Worm (Caenorhabditis elegans) whole organism, young adult: Measurements from ENCODE around the gene math-37.

Experiments
- B0336.3 ChIP-seq: fragments of 200-800 bp; sonication (Bioruptor generic); IDR thresholded peaks from 2 replicates; pipeline ENCODE4 v1.3.6; 2022; ENCODE audit warnings: missing genetic modification characterization, missing compliant biosample characterization
- C17E4.6 ChIP-seq: fragments of 200-800 bp; sonication (Bioruptor generic); IDR thresholded peaks from 2 replicates; pipeline ENCODE4 v1.3.6; 2022; ENCODE audit warnings: missing genetic modification reagents, missing genetic modification characterization, missing compliant biosample characterization
- D2030.7 ChIP-seq: fragments of 200-800 bp; sonication (Bioruptor generic); IDR thresholded peaks from 2 replicates; pipeline ENCODE4 v1.3.6; 2022; ENCODE audit warnings: missing genetic modification reagents, missing genetic modification characterization, missing compliant biosample characterization
- T26A5.8 ChIP-seq: sonication (generic microtip); optimal IDR thresholded peaks from 2 replicates; lab custom pipeline; 2016; ENCODE audit warnings: missing genetic modification characterization, missing compliant biosample characterization
- cebp-2 ChIP-seq: fragments of 200-800 bp; sonication (Bioruptor generic); IDR thresholded peaks from 2 replicates; pipeline ENCODE4 v1.3.6; 2022; ENCODE audit warnings: missing genetic modification characterization, missing compliant biosample characterization
- madf-10 ChIP-seq: sonication (generic microtip); optimal IDR thresholded peaks from 2 replicates; lab custom pipeline; 2016; ENCODE audit warnings: mild to moderate bottlenecking, missing genetic modification characterization, missing compliant biosample characterization
- mel-28 ChIP-seq: sonication (generic microtip); optimal IDR thresholded peaks from 2 replicates; lab custom pipeline; 2016; ENCODE audit warnings: borderline replicate concordance, mild to moderate bottlenecking, missing genetic modification characterization, missing compliant biosample characterization
- nhr-80 ChIP-seq: sonication (generic microtip); optimal IDR thresholded peaks from 2 replicates; lab custom pipeline; 2016; ENCODE audit warnings: missing genetic modification characterization, missing compliant biosample characterization
- sea-2 ChIP-seq: fragments of 200-800 bp; sonication (Bioruptor generic); IDR thresholded peaks from 2 replicates; pipeline ENCODE4 v1.3.6; 2022; ENCODE audit warnings: missing genetic modification characterization, missing compliant biosample characterization
- somi-1 ChIP-seq: fragments of 200-800 bp; sonication (Bioruptor generic); optimal IDR thresholded peaks from 2 replicates; lab custom pipeline; 2018; ENCODE audit warnings: mild to moderate bottlenecking, missing genetic modification characterization, missing compliant biosample characterization
- tbp1 ChIP-seq: fragments of 200-800 bp; sonication (Bioruptor generic); optimal IDR thresholded peaks from 2 replicates; lab custom pipeline; 2018; ENCODE audit warnings: mild to moderate bottlenecking, missing genetic modification characterization, missing compliant biosample characterization
- ztf-6 ChIP-seq: fragments of 200-800 bp; sonication (Bioruptor generic); IDR thresholded peaks from 2 replicates; pipeline ENCODE4 v1.3.6; 2022; ENCODE audit warnings: missing genetic modification reagents, missing genetic modification characterization, missing compliant biosample characterization

DNA sequence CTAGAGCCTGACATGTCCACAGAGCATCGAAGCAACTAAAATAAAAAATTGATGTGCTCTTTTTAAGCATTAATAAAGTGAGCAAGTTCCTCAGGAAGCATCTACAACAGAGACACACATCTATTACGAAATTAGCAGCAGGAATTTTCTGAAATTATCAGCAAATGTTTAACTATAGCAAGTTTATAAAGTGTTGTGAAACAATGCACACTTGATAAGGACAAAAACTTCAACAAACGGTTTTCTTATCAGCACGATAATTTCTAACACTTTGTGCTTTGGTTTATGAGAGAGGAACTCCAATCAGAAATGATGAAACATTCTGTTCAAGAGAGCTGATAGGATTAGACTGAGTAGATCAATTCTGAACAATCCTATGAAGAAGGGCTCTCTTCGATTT, 31.4 kb downstream of the math-37 start, which contains the start of gene trpl-5:
- TF ChIP-seq ztf-6 (GFP tag; lab: Robert Waterston, UW) (no peak), D2030.7 (no peak), sea-2 (no peak), C17E4.6 (GFP tag; lab: Robert Waterston, UW) (no peak), tbp1 (GFP tag; lab: Kevin White, UChicago) (no peak), somi-1 (no peak), T26A5.8 (tag; lab: Kevin White, UChicago) (no peak), nhr-80 (peak; percentile 76), mel-28 (tag; lab: Kevin White, UChicago) (no peak), cebp-2 (GFP tag; lab: Robert Waterston, UW) (no peak), madf-10 (tag; lab: Kevin White, UChicago) (no peak), B0336.3 (GFP tag; lab: Robert Waterston, UW) (no peak)
